Fruit fly (Drosophila melanogaster): Measurements from ENCODE around the gene Prp6.

Gene Prp6

DNA sequence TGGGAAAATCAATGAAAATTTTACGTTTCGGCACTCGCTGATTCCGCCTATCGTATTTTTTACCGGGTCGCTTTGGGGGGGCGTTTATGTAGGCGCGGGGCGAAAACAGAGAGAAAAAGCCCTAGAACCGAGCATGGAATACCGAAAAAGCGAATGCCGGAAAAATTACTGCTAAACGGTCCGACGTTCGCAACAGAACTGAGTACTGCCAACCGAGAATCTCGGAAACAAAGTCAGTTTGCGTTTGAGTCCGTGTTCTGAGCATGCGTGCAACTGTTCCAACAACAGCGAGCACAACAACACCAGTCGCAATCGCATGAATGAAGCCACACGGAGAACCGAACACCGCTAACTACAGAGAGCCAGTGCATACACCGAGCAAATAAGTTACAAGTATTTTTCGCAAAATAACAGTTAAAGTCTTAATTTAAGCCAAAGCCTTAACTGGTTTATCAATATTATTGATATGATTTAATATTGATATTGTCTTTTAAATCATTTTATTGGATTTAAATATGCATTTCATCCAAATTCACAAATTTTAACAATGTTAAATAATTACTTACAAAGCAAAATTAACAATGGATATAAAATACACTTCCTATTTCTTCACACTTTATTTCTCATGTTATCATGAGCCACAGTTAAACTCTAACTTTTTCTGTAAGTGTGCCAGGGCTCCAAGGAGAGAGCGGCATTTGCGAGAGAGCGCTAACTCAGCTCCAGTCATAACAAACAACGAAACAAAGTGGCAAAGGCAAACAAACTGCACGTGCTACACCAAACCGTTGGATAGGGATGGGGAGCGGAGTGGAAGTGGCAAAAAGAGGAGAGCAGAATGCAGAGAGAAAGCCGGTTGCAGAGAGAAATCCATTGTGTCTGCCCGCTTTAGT lies 14.6 kb upstream of the Prp6 start, which contains the start of gene CG3961 (continued):
- TF ChIP-seq Drgx (GFP tag; IDR thresholded peaks at IDR 0.05), result peak; percentile 93
- TF ChIP-seq CG7928 (GFP tag; optimal IDR thresholded peaks at IDR 0.05), result peak; percentile 73
- peak; percentile 78 for TF ChIP-seq CG13624 (GFP tag; optimal IDR thresholded peaks at IDR 0.05)
- TF ChIP-seq Ssrp (tag; optimal IDR thresholded peaks at IDR 0.05), result peak; percentile 99
- peak; percentile 97 for TF ChIP-seq sqz (GFP tag; optimal IDR thresholded peaks at IDR 0.05)
- TF ChIP-seq Jarid2 (GFP tag; optimal IDR thresholded peaks at IDR 0.05), result peak; percentile 66
- peak; percentile 93 for TF ChIP-seq CG5180 (GFP tag; optimal IDR thresholded peaks at IDR 0.05)
- peak; percentile 99 for TF ChIP-seq CG31441 (GFP tag; IDR thresholded peaks at IDR 0.05)
- TF ChIP-seq YL-1 (GFP tag; optimal IDR thresholded peaks at IDR 0.05), result peak; percentile 88
- peak; percentile 56 for TF ChIP-seq CG9797 (GFP tag; optimal IDR thresholded peaks at IDR 0.05)
- peak; percentile 97 for TF ChIP-seq nom (GFP tag; optimal IDR thresholded peaks at IDR 0.05)
- peak; percentile 57 for TF ChIP-seq CG7271 (tag; optimal IDR thresholded peaks at IDR 0.05)
- peak; percentile 99 for TF ChIP-seq gcm (GFP tag; optimal IDR thresholded peaks at IDR 0.05)
- peak; percentile 98 for TF ChIP-seq dmrt11E (tag; optimal IDR thresholded peaks at IDR 0.05)
- peak; percentile 72 for TF ChIP-seq CTCF (GFP tag; optimal IDR thresholded peaks at IDR 0.05)
- TF ChIP-seq Blimp-1 (GFP tag; optimal IDR thresholded peaks at IDR 0.05), result peak; percentile 97
- TF ChIP-seq CG9215 (GFP tag; IDR thresholded peaks at IDR 0.05), result peak; percentile 91
- TF ChIP-seq ab (GFP tag; optimal IDR thresholded peaks at IDR 0.05), result peak; percentile 39
- TF ChIP-seq Pdp1 (GFP tag; optimal IDR thresholded peaks at IDR 0.05), result peak; percentile 88 to 89
- TF ChIP-seq Atf3 (GFP tag; optimal IDR thresholded peaks at IDR 0.05), result peak; percentile 88
- no peak for TF ChIP-seq Elba2 (GFP tag; optimal IDR thresholded peaks at IDR 0.05)
- peak; percentile 90 for TF ChIP-seq danr (GFP tag; IDR thresholded peaks at IDR 0.05)
- TF ChIP-seq CG6254 (GFP tag; optimal IDR thresholded peaks at IDR 0.05), result peak; percentile 96
- TF ChIP-seq CG7372 (GFP tag; IDR thresholded peaks at IDR 0.05), result peak; percentile 89
- TF ChIP-seq CG2678 (tag; optimal IDR thresholded peaks at IDR 0.05), result peak; percentile 99
- TF ChIP-seq CG13775 (GFP tag; optimal IDR thresholded peaks at IDR 0.05), result peak; percentile 98
- TF ChIP-seq CG6272 (GFP tag; IDR thresholded peaks at IDR 0.05), result no peak; the same call in 1 of the 2 replicates
- peak; percentile 96 for TF ChIP-seq ATbp (GFP tag; optimal IDR thresholded peaks at IDR 0.05)
- peak; percentile 83 for TF ChIP-seq CHES-1-like (GFP tag; optimal IDR thresholded peaks at IDR 0.05)
- TF ChIP-seq Usf (GFP tag; optimal IDR thresholded peaks at IDR 0.05), result peak; percentile 91
- TF ChIP-seq Fer2 (tag; optimal IDR thresholded peaks at IDR 0.05), result peak; percentile 85
- peak; percentile 18 for TF ChIP-seq BEAF-32 (GFP tag; optimal IDR thresholded peaks at IDR 0.05)
- TF ChIP-seq nerfin-1 (tag; optimal IDR thresholded peaks at IDR 0.05), result peak; percentile 97
- TF ChIP-seq scrt (GFP tag; optimal IDR thresholded peaks at IDR 0.05), result peak; percentile 91
- TF ChIP-seq CG9727 (GFP tag; optimal IDR thresholded peaks at IDR 0.05), result peak; percentile 100
- peak; percentile 98 for TF ChIP-seq az2 (GFP tag; optimal IDR thresholded peaks at IDR 0.05)
- peak in 1 of 2 experiments; percentile 96 for TF ChIP-seq Hr78 (GFP tag; optimal IDR thresholded peaks at IDR 0.05)
- 0 out of 3 replicates have a peak, but pooled peaks have one; percentile 8 for TF ChIP-seq CG2199 (GFP tag; IDR thresholded peaks at IDR 0.05)
- no peak; the same call in 1 of the 2 replicates for TF ChIP-seq Bgb (GFP tag; IDR thresholded peaks at IDR 0.05; ENCODE audit: partially characterized antibody)
- TF ChIP-seq Kr (GFP tag; optimal IDR thresholded peaks at IDR 0.05), result peak; percentile 19
- TF ChIP-seq z (GFP tag; IDR thresholded peaks at IDR 0.05), result 0 out of 3 replicates have a peak, but pooled peaks have one; percentile 10
- TF ChIP-seq dm (GFP tag; optimal IDR thresholded peaks at IDR 0.05), result peak; percentile 85
- peak; percentile 97 for TF ChIP-seq CG15011 (GFP tag; optimal IDR thresholded peaks at IDR 0.05)
- TF ChIP-seq Hey (tag; optimal IDR thresholded peaks at IDR 0.05), result peak; percentile 59
- TF ChIP-seq kni (GFP tag; optimal IDR thresholded peaks at IDR 0.05), result peak; percentile 86
- peak; percentile 96 for TF ChIP-seq Hsf (GFP tag; optimal IDR thresholded peaks at IDR 0.05)
- no peak for TF ChIP-seq CG1832 (GFP tag; optimal IDR thresholded peaks at IDR 0.05)

Data from whole organism, embryonic.